Fruit fly (Drosophila melanogaster): Measurements from ENCODE around the gene Lsp1beta.
A peak's percentile ranks its signal among the peaks of the same experiment; 100 is the strongest.

The Lsp1beta gene

DNA sequence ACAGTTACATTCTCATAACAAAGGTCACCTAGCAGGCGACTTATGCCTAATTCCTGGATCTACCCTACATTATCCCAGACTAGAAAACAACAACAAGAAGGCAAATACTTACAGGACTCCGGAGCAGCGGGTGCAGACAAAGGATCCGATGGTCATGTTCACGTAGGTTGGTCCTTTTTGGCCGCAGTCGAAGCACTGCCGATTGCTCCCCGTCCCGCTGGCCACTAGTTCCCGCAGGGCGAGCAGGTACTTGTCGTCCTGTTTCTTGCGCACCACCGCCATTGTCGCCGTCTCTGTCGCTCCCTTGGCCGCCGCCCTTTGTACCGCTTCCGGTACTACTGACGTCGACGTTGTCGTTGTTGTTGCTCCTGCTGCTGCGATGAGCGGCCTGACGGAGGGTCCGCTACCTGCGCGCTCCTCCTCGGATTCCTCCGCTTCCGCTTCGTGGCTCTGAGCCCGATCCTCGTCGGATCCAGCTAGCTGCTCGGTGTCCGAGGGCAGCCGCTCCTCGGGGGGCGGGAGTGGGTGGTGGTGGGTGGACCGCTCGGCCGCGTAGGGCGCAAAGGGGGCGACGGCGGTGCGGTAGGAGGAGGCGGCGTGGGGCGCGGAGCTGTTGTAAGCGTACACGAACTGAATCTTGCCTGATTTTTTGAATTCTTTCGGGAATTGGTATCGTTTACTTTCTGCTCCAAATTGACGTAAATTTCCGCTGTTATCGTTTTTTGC is 48.4 kb upstream of the Lsp1beta start (continued):
- no peak for TF ChIP-seq vfl (GFP tag; optimal IDR thresholded peaks at IDR 0.05)
- no peak for TF ChIP-seq ro (GFP tag; IDR thresholded peaks at IDR 0.05)
- TF ChIP-seq Ets97D (GFP tag; optimal IDR thresholded peaks at IDR 0.05): no peak
- no peak for TF ChIP-seq CG10654 (GFP tag; optimal IDR thresholded peaks at IDR 0.05)
- TF ChIP-seq vnd (GFP tag; IDR thresholded peaks at IDR 0.05; ENCODE audit: partially characterized antibody): no peak
- TF ChIP-seq CG14667 (GFP tag; IDR thresholded peaks at IDR 0.05): no peak
- TF ChIP-seq zfh1 (GFP tag; IDR thresholded peaks at IDR 0.05): peak; percentile 24; the same call in 1 of the 3 replicates
- TF ChIP-seq NfI (GFP tag; optimal IDR thresholded peaks at IDR 0.05): no peak
- no peak for TF ChIP-seq ato (GFP tag; IDR thresholded peaks at IDR 0.05; ENCODE audit: partially characterized antibody)
- TF ChIP-seq CG2116 (GFP tag; optimal IDR thresholded peaks at IDR 0.05): no peak
- TF ChIP-seq CG1792 (GFP tag; optimal IDR thresholded peaks at IDR 0.05): no peak
- TF ChIP-seq HmgD (GFP tag; optimal IDR thresholded peaks at IDR 0.05): peak; percentile 23
- TF ChIP-seq CG32772 (GFP tag; IDR thresholded peaks at IDR 0.05): no peak
- 0 out of 2 replicates have a peak, but pooled peaks have one; percentile 22 for TF ChIP-seq hbn (GFP tag; IDR thresholded peaks at IDR 0.05; ENCODE audit: partially characterized antibody)
- TF ChIP-seq pan (optimal IDR thresholded peaks at IDR 0.05): no peak
- no peak for TF ChIP-seq pan (GFP tag; optimal IDR thresholded peaks at IDR 0.05 in 1 of 2, IDR thresholded peaks at IDR 0.05 in 1 of 2)
- no peak for TF ChIP-seq Eip74EF (GFP tag; optimal IDR thresholded peaks at IDR 0.05)
- TF ChIP-seq tll (GFP tag; optimal IDR thresholded peaks at IDR 0.05): peak in 1 of 2 experiments; percentile 55
- peak; percentile 47; the same call in 1 of the 3 replicates for TF ChIP-seq ci (GFP tag; IDR thresholded peaks at IDR 0.05)
- no peak for TF ChIP-seq CG9727 (GFP tag; optimal IDR thresholded peaks at IDR 0.05)
- TF ChIP-seq stc (GFP tag; IDR thresholded peaks at IDR 0.05): no peak
- TF ChIP-seq unpg (GFP tag; optimal IDR thresholded peaks at IDR 0.05): no peak
- no peak for TF ChIP-seq CG11504 (tag; optimal IDR thresholded peaks at IDR 0.05)
- no peak for TF ChIP-seq Antp (GFP tag; optimal IDR thresholded peaks at IDR 0.05)
- TF ChIP-seq CG18619 (GFP tag; optimal IDR thresholded peaks at IDR 0.05): no peak
- TF ChIP-seq CG3726 (GFP tag; IDR thresholded peaks at IDR 0.05): no peak
- TF ChIP-seq aop (GFP tag; IDR thresholded peaks at IDR 0.05): 0 out of 2 replicates have a peak, but pooled peaks have one; percentile 5
- 0 out of 2 replicates have a peak, but pooled peaks have one; percentile 22 for TF ChIP-seq bbx (GFP tag; IDR thresholded peaks at IDR 0.05; ENCODE audit: partially characterized antibody)
- TF ChIP-seq grau (tag; optimal IDR thresholded peaks at IDR 0.05): no peak
- no peak for TF ChIP-seq sisA (GFP tag; IDR thresholded peaks at IDR 0.05)
- TF ChIP-seq Nf-YB (GFP tag; optimal IDR thresholded peaks at IDR 0.05): no peak
- peak; percentile 47 for TF ChIP-seq CG1832 (GFP tag; optimal IDR thresholded peaks at IDR 0.05)
- no peak for TF ChIP-seq CG4424 (GFP tag; optimal IDR thresholded peaks at IDR 0.05)
- TF ChIP-seq Awh (GFP tag; IDR thresholded peaks at IDR 0.05): no peak
- 0 out of 3 replicates have a peak, but pooled peaks have one; percentile 8 for TF ChIP-seq hb (GFP tag; IDR thresholded peaks at IDR 0.05; ENCODE audit: partially characterized antibody)
- TF ChIP-seq cwo (GFP tag; optimal IDR thresholded peaks at IDR 0.05): no peak
- peak; percentile 59 for TF ChIP-seq sens (GFP tag)
- TF ChIP-seq PHDP (tag; optimal IDR thresholded peaks at IDR 0.05): no peak
- no peak for TF ChIP-seq dan (GFP tag; IDR thresholded peaks at IDR 0.05)
- TF ChIP-seq danr (GFP tag; IDR thresholded peaks at IDR 0.05): no peak
- TF ChIP-seq mam (GFP tag; optimal IDR thresholded peaks at IDR 0.05): no peak
- TF ChIP-seq lov (optimal IDR thresholded peaks at IDR 0.05): no peak
- TF ChIP-seq lov (GFP tag; IDR thresholded peaks at IDR 0.05): 0 out of 3 replicates have a peak, but pooled peaks have one; percentile 11
- no peak for TF ChIP-seq ap (GFP tag; IDR thresholded peaks at IDR 0.05)
- TF ChIP-seq Dip2 (GFP tag; IDR thresholded peaks at IDR 0.05): no peak
- TF ChIP-seq sug (tag; optimal IDR thresholded peaks at IDR 0.05): no peak
- no peak for TF ChIP-seq sima (GFP tag; optimal IDR thresholded peaks at IDR 0.05)
- no peak for TF ChIP-seq H15 (GFP tag; IDR thresholded peaks at IDR 0.05)
- TF ChIP-seq CG9215 (GFP tag; IDR thresholded peaks at IDR 0.05): no peak
- no peak for TF ChIP-seq peb (GFP tag; IDR thresholded peaks at IDR 0.05)

Measured in whole organism, embryonic.